Worm (Caenorhabditis elegans) whole organism, midembryonic: ENCODE data around the gene erd-2.2.

Experiments used
- T22C8.4 ChIP-seq: fragments of 200-800 bp; sonication (Bioruptor generic); IDR thresholded peaks from 2 replicates; pipeline ENCODE4 v1.3.6; 2022; ENCODE audit warnings: missing genetic modification characterization, missing compliant biosample characterization
- cog-1 ChIP-seq: sonication (generic microtip); optimal IDR thresholded peaks from 2 replicates; lab custom pipeline; 2016; ENCODE audit warnings: missing genetic modification characterization, missing compliant biosample characterization

DNA sequence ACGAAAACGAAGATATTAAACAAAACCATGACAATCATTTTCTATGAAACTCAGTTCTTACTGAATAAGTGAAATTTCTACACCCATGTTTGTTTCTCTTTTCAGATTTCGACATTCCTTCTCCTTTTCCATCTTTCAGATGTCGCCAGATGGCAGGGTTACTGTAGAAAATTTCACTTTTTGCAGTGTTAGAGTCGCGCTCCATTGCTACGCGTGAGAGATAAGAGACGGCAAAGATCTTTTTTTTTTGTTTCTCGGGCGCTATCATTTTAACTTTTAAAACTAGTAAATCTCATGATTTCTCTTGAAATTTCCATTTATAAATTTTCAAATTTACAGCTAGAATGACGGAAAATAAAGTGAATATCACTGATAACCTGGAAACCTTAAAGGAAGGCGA, 28.6 kb upstream of the erd-2.2 start, which contains the start of the genes mig-21 and F01F1.2:
- TF ChIP-seq T22C8.4 (GFP tag; lab: Robert Waterston, UW) (no peak), cog-1 (no peak)
